Worm (Caenorhabditis elegans) whole organism, L4 larva: Measurements from ENCODE around the gene hrg-3.

ENCODE experiments used
- F26F4.8 ChIP-seq: fragments of 200-800 bp; sonication (Bioruptor generic); conservative IDR thresholded peaks from 2 replicates; pipeline ENCODE4 v1.3.6; 2022; ENCODE audit warnings: missing genetic modification characterization, missing compliant biosample characterization
- F37D6.2 ChIP-seq: sonication (generic microtip); optimal IDR thresholded peaks from 2 replicates; lab custom pipeline; 2016; ENCODE audit warnings: mild to moderate bottlenecking, missing genetic modification characterization, missing compliant biosample characterization
- F49E8.2 ChIP-seq: sonication (generic microtip); optimal IDR thresholded peaks from 2 replicates; lab custom pipeline; 2016; ENCODE audit warnings: missing compliant biosample characterization, mild to moderate bottlenecking, missing genetic modification characterization, borderline replicate concordance
- T26A8.4 ChIP-seq: fragments of 200-800 bp; sonication (Bioruptor generic); IDR thresholded peaks from 2 replicates; pipeline ENCODE4 v1.3.6; 2022; ENCODE audit warnings: missing genetic modification characterization, missing compliant biosample characterization
- Y75B8A.6 ChIP-seq: fragments of 200-800 bp; sonication (Bioruptor generic); IDR thresholded peaks from 2 replicates; pipeline ENCODE4 v1.3.6; 2022; ENCODE audit warnings: missing genetic modification reagents, missing genetic modification characterization, missing compliant biosample characterization
- ZK546.5 ChIP-seq, 2 experiments: sonication (generic microtip); optimal IDR thresholded peaks; 2 replicates each; lab custom pipeline; 2017; ENCODE audit warnings: missing biosample characterization in 2 of 2, missing genetic modification characterization in 2 of 2
- aly-2 ChIP-seq: sonication (generic microtip); optimal IDR thresholded peaks from 2 replicates; lab custom pipeline; 2018; ENCODE audit warnings: missing biosample characterization, missing genetic modification characterization
- cey-2 ChIP-seq: sonication (generic microtip); optimal IDR thresholded peaks from 3 replicates; lab custom pipeline; 2017; ENCODE audit warnings: missing genetic modification characterization, mild to moderate bottlenecking, missing compliant biosample characterization, antibody characterized with exemption, borderline replicate concordance; ENCODE audit not compliant: insufficient read depth
- ctbp-1 ChIP-seq: fragments of 200-800 bp; sonication (Bioruptor generic); IDR thresholded peaks from 2 replicates; pipeline ENCODE4 v1.3.6; 2022; ENCODE audit warnings: missing genetic modification reagents, missing genetic modification characterization, missing compliant biosample characterization
- daf-8 ChIP-seq: fragments of 200-800 bp; sonication (Bioruptor generic); IDR thresholded peaks from 2 replicates; pipeline ENCODE4 v1.3.6; 2022; ENCODE audit warnings: missing genetic modification characterization, missing compliant biosample characterization
- dmd-8 ChIP-seq: fragments of 200-800 bp; sonication (Bioruptor generic); IDR thresholded peaks from 2 replicates; pipeline ENCODE4 v1.3.6; 2022; ENCODE audit warnings: missing genetic modification characterization, missing compliant biosample characterization
- egl-43 ChIP-seq: fragments of 200-800 bp; sonication (Bioruptor generic); IDR thresholded peaks from 2 replicates; pipeline ENCODE4 v1.3.6; 2022; ENCODE audit warnings: missing genetic modification reagents, missing genetic modification characterization, missing compliant biosample characterization
- fkh-10 ChIP-seq: fragments of 150-350 bp; optimal IDR thresholded peaks from 2 replicates; lab custom pipeline; 2014; ENCODE audit warnings: missing biosample characterization, missing genetic modification reagents, missing genetic modification characterization
- fos-1 ChIP-seq: fragments of 150-350 bp; optimal IDR thresholded peaks from 2 replicates; lab custom pipeline; 2014; ENCODE audit warnings: missing biosample characterization, missing genetic modification characterization
- hif-1 ChIP-seq, 2 experiments: sonication (generic microtip); optimal IDR thresholded peaks; 2 replicates each; lab custom pipeline; 2016 to 2017; ENCODE audit warnings: missing compliant biosample characterization in 2 of 2, missing genetic modification characterization in 2 of 2, missing genetic modification reagents in 2 of 2, missing genotype in 2 of 2, mild to moderate bottlenecking in 1 of 2
- hlh-11 ChIP-seq: fragments of 200-800 bp; sonication (Bioruptor generic); optimal IDR thresholded peaks from 2 replicates; lab custom pipeline; 2018; ENCODE audit warnings: mild to moderate bottlenecking, missing genetic modification characterization, missing compliant biosample characterization
- hmg-1.1 ChIP-seq: fragments of 200-800 bp; sonication (Bioruptor generic); IDR thresholded peaks from 2 replicates; pipeline ENCODE4 v1.3.6; 2022; ENCODE audit warnings: missing genetic modification reagents, missing genetic modification characterization, missing compliant biosample characterization
- jun-1 ChIP-seq: fragments of 150-350 bp; optimal IDR thresholded peaks from 2 replicates; lab custom pipeline; 2014; ENCODE audit warnings: missing biosample characterization, missing genetic modification reagents, missing genetic modification characterization
- lim-7 ChIP-seq: fragments of 200-800 bp; sonication (Bioruptor generic); IDR thresholded peaks from 2 replicates; pipeline ENCODE4 v1.3.6; 2022; ENCODE audit warnings: missing genetic modification characterization, missing compliant biosample characterization
- lin-13 ChIP-seq: fragments of 150-350 bp; optimal IDR thresholded peaks from 2 replicates; lab custom pipeline; 2014; ENCODE audit warnings: missing biosample characterization, missing genetic modification reagents, missing genetic modification characterization
- lin-38 ChIP-seq: fragments of 200-800 bp; sonication (Bioruptor generic); IDR thresholded peaks from 2 replicates; pipeline ENCODE4 v1.3.6; 2022; ENCODE audit warnings: missing genetic modification reagents, missing genetic modification characterization, missing compliant biosample characterization
- madf-5 ChIP-seq, 2 experiments: fragments of 200-800 bp; sonication (Bioruptor generic); IDR thresholded peaks; 2 replicates each; pipeline ENCODE4 v1.3.6; 2022; ENCODE audit warnings: missing compliant biosample characterization in 2 of 2, missing genetic modification characterization in 2 of 2
- nhr-237 ChIP-seq: sonication (generic microtip); optimal IDR thresholded peaks from 2 replicates; lab custom pipeline; 2017; ENCODE audit warnings: missing biosample characterization, missing genetic modification characterization
- nhr-25 ChIP-seq: sonication (generic microtip); optimal IDR thresholded peaks from 2 replicates; lab custom pipeline; 2017; ENCODE audit warnings: missing genetic modification characterization, mild to moderate bottlenecking, missing compliant biosample characterization, antibody characterized with exemption, moderate library complexity, borderline replicate concordance; ENCODE audit not compliant: insufficient read depth
- nhr-28 ChIP-seq: fragments of 150-350 bp; optimal IDR thresholded peaks from 2 replicates; lab custom pipeline; 2014; ENCODE audit warnings: missing biosample characterization, missing genetic modification characterization
- nhr-41 ChIP-seq: fragments of 200-800 bp; sonication (Bioruptor generic); IDR thresholded peaks from 2 replicates; pipeline ENCODE4 v1.3.6; 2022; ENCODE audit warnings: missing genetic modification reagents, missing genetic modification characterization, missing compliant biosample characterization
- nhr-76 ChIP-seq: fragments of 150-350 bp; optimal IDR thresholded peaks from 2 replicates; lab custom pipeline; 2014; ENCODE audit warnings: missing biosample characterization, missing genetic modification characterization
- pqm-1 ChIP-seq: sonication (generic microtip); optimal IDR thresholded peaks from 2 replicates; lab custom pipeline; 2017; ENCODE audit warnings: missing biosample characterization, missing genetic modification characterization
- set-16 ChIP-seq: fragments of 200-800 bp; sonication (Bioruptor generic); IDR thresholded peaks from 2 replicates; pipeline ENCODE4 v1.3.6; 2022; ENCODE audit warnings: missing genetic modification reagents, missing genetic modification characterization, missing compliant biosample characterization
- snpc-4 ChIP-seq: fragments of 150-350 bp; optimal IDR thresholded peaks from 2 replicates; lab custom pipeline; 2014; ENCODE audit warnings: missing biosample characterization, missing genetic modification characterization
- spr-1 ChIP-seq: sonication (generic microtip); optimal IDR thresholded peaks from 2 replicates; lab custom pipeline; 2016; ENCODE audit warnings: mild to moderate bottlenecking, missing genetic modification characterization, missing compliant biosample characterization
- spr-3 ChIP-seq: fragments of 200-800 bp; sonication (Bioruptor generic); optimal IDR thresholded peaks from 2 replicates; lab custom pipeline; 2018; ENCODE audit warnings: mild to moderate bottlenecking, missing genetic modification characterization, missing compliant biosample characterization
- tag-97 ChIP-seq: fragments of 200-800 bp; sonication (Bioruptor generic); IDR thresholded peaks from 2 replicates; pipeline ENCODE4 v1.3.6; 2022; ENCODE audit warnings: missing genetic modification characterization, missing compliant biosample characterization
- unc-62 ChIP-seq, 3 experiments: fragments of 150-350 bp in 1 of 3; sonication (generic microtip); optimal IDR thresholded peaks in 2 of 3; peaks in 1 of 3; 1 replicate in 1 of 3; 2 replicates in 2 of 3; lab custom pipeline; 2014 to 2017; ENCODE audit warnings: missing biosample characterization in 3 of 3, missing genetic modification characterization in 3 of 3, missing genetic modification reagents in 3 of 3, missing genotype in 1 of 3
- vab-7 ChIP-seq: fragments of 200-800 bp; sonication (Bioruptor generic); IDR thresholded peaks from 2 replicates; pipeline ENCODE4 v1.3.6; 2022; ENCODE audit warnings: missing genetic modification reagents, missing genetic modification characterization, missing compliant biosample characterization
- zag-1 ChIP-seq: fragments of 150-350 bp; optimal IDR thresholded peaks from 2 replicates; lab custom pipeline; 2014; ENCODE audit warnings: missing biosample characterization, missing genetic modification characterization
- zfp-2 ChIP-seq: sonication (generic microtip); optimal IDR thresholded peaks from 2 replicates; lab custom pipeline; 2016; ENCODE audit warnings: mild to moderate bottlenecking, missing genetic modification characterization, missing compliant biosample characterization
- zip-2 ChIP-seq: fragments of 150-350 bp; optimal IDR thresholded peaks from 2 replicates; lab custom pipeline; 2014; ENCODE audit warnings: missing biosample characterization, missing genetic modification characterization

Gene hrg-3

DNA sequence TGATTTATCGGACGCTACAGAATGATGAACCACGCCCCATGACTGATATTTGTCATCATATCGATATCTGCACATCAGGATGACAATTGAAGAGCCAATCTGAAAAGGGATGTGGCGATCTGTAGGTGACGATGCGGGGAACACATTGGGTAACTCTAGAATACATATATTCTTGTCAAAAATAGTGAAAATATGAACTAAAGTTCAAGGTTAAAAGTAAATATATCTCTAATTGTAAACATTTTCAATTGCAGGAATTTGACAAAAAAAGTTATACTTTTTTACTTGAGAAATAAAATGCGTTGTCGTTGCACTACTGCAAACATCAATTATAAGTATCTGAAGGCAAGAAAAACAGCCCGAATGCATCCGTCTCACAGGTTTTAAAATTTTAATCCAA, 3.4 kb upstream of the hrg-3 start, which contains the start of gene F58E6.6:
Gene F58E6.6, minus strand, starts transcription at position 101 of the 400 bp plus-strand sequence.
- TF ChIP-seq T26A8.4 = no peak
- no peak for TF ChIP-seq set-16 (GFP tag; lab: Robert Waterston, UW)
- no peak for TF ChIP-seq egl-43 (GFP tag; lab: Robert Waterston, UW)
- no peak for TF ChIP-seq F37D6.2 (tag; lab: Kevin White, UChicago)
- no peak for TF ChIP-seq tag-97
- TF ChIP-seq, all 104 proteins: peak for 0

DNA sequence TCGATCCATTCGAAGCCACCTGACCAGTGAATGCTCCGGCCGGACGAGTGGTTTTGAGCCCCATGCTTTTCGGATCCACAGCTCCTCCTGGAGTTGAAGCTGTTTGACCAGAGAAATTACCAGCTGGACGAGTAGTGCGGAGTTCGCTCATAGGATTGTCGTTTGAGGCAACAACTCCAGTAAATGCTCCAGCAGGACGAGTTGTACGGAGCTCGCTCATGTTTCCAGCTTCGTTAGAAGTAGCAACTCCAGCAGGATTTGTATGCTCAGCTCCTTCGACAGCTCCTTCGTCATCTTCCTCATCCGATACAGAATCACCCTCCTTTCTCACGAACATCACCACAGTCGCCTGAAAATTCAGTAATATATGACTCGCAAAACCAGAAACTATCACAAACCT, 2.7 kb upstream of the hrg-3 start:
- TF ChIP-seq spr-3 (GFP tag; lab: Kevin White, UChicago) = no peak
- TF ChIP-seq dmd-8 (GFP tag; lab: Robert Waterston, UW) = 0 out of 2 replicates have a peak, but pooled peaks have one; percentile 53
- TF ChIP-seq, all 104 proteins: peak for 1

DNA sequence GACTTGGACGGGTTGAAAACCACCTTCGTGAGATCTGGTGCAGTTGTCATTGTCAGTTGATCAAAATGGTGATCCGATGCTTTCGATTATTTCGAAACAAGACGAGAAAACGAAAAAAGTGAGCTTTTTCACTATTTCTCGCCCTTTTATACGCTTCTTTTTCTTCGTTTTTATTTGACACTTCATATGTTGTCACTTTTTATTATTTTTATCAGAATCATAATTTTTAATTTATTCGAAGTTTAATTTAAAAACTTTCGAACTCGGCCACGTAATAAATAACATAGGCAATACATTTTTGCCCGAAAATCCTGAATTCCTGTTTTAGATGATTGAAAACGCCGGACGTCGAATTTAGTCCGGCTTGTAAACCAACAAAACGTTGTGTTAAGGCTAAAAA, 1.8 kb upstream of the hrg-3 start, which contains the start of gene F58E6.5:
Gene F58E6.5, minus strand, starts transcription at position 101 of the 400 bp plus-strand sequence.
- TF ChIP-seq zfp-2 (tag; lab: Kevin White, UChicago) (no peak), Y75B8A.6 (GFP tag; lab: Robert Waterston, UW) (no peak), ctbp-1 (GFP tag; lab: Robert Waterston, UW) (no peak), F49E8.2 (no peak), ZK546.5 (tag; optimal IDR thresholded peaks at IDR 0.05; lab: Kevin White, UChicago) (no peak), set-16 (GFP tag; lab: Robert Waterston, UW) (no peak), cey-2 (no peak), jun-1 (tag; lab: Kevin White, UChicago) (no peak), zag-1 (tag; lab: Kevin White, UChicago) (no peak), nhr-237 (tag; lab: Kevin White, UChicago) (no peak), spr-1 (tag; lab: Kevin White, UChicago) (no peak), hlh-11 (tag; lab: Kevin White, UChicago) (no peak), pqm-1 (tag; lab: Kevin White, UChicago) (no peak), fkh-10 (GFP tag; lab: Kevin White, UChicago) (no peak), aly-2 (tag; lab: Kevin White, UChicago) (no peak), snpc-4 (tag; lab: Kevin White, UChicago) (no peak), dmd-8 (GFP tag; lab: Robert Waterston, UW) (no peak), nhr-25 (tag; lab: Kevin White, UChicago) (no peak)

DNA sequence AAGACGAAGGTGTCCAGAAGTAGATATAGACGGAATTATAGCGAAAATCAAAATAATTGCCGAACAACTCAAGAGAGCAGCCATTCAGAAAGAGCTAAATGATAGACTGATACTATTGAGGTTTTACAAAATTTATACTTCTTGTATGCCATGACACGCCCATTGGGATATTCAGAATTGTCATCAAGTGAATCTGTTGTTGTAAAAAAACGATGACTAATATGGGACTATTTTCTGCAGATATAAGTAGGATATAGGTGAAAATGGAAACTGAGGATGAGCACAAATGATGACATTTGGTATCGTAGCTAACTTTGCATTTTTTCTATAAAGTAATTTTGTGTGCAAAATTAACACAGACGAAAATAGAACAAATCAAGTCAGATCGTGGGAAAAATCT, 543 bp upstream of the hrg-3 start, which contains the start of gene F58E6.8:
Gene F58E6.8, minus strand, starts transcription at position 101 of the 400 bp plus-strand sequence.
- TF ChIP-seq snpc-4 (tag; lab: Kevin White, UChicago) = no peak
- TF ChIP-seq fos-1 (tag; lab: Kevin White, UChicago) = no peak
- no peak for TF ChIP-seq set-16 (GFP tag; lab: Robert Waterston, UW)
- TF ChIP-seq F26F4.8 (GFP tag; lab: Robert Waterston, UW) = no peak
- TF ChIP-seq nhr-28 (tag; lab: Kevin White, UChicago) = no peak
- TF ChIP-seq daf-8 = no peak
- no peak for TF ChIP-seq fkh-10 (GFP tag; lab: Kevin White, UChicago)
- no peak for TF ChIP-seq nhr-25 (tag; lab: Kevin White, UChicago)
- TF ChIP-seq nhr-76 (tag; lab: Kevin White, UChicago) = no peak
- no peak for TF ChIP-seq zip-2 (tag; lab: Kevin White, UChicago)
- TF ChIP-seq lim-7 (GFP tag; lab: Robert Waterston, UW) = no peak
- TF ChIP-seq vab-7 (GFP tag; lab: Robert Waterston, UW) = no peak
- TF ChIP-seq nhr-41 (GFP tag; lab: Robert Waterston, UW) = no peak
- TF ChIP-seq lin-38 (GFP tag; lab: Robert Waterston, UW) = no peak
- no peak for TF ChIP-seq hif-1 (tag; optimal IDR thresholded peaks at IDR 0.05; lab: Kevin White, UChicago)
- no peak for TF ChIP-seq unc-62 (GFP tag; optimal IDR thresholded peaks at IDR 0.05 in 1 of 2; lab: Kevin White, UChicago)
- no peak for TF ChIP-seq unc-62 (tag; optimal IDR thresholded peaks at IDR 0.05; lab: Kevin White, UChicago)
- no peak for TF ChIP-seq zfp-2 (tag; lab: Kevin White, UChicago)
- TF ChIP-seq madf-5 (GFP tag; IDR thresholded peaks at IDR 0.05; lab: Robert Waterston, UW) = no peak
- TF ChIP-seq lin-13 (GFP tag; lab: Kevin White, UChicago) = no peak
- TF ChIP-seq hmg-1.1 (GFP tag; lab: Robert Waterston, UW) = no peak
